Fruit fly (Drosophila melanogaster): ENCODE data around the gene Efa6.

Gene Efa6

DNA sequence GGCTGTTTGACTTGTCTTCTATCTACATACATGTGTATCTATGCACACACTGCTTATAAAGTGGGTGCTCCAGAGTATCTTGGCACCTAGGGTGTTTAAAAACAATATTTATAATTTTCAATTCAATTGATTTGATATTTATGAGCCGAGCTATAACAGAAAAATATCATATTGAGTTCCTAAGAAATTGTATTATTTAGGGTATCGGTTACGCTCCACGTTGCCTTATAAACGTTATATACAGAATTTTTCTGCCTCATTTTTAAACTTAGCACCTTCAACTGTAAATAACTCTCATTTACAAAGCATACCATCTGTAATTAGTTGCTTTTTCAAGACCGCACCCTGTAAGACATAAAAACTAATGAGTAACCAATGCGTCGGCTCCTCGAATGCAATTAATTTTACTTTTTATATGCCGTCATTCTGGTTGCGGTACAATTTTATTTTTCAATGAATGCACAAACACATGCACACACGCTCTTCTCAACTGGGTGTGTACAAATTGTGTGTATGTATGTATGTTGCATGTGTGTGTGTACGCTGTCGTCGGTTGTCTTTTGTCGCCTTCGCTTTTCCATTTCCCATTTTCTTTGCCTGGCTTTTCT is 3.2 kb downstream of the Efa6 start (continued):
- TF ChIP-seq hth (optimal IDR thresholded peaks at IDR 0.05) (no peak), emc (GFP tag; optimal IDR thresholded peaks at IDR 0.05) (no peak), CG4820 (GFP tag; optimal IDR thresholded peaks at IDR 0.05) (peak; percentile 63), stwl (tag; optimal IDR thresholded peaks at IDR 0.05) (no peak), Sox102F (GFP tag; optimal IDR thresholded peaks at IDR 0.05) (peak; percentile 79), CG4854 (GFP tag; optimal IDR thresholded peaks at IDR 0.05) (no peak), ftz-f1 (GFP tag; optimal IDR thresholded peaks at IDR 0.05) (no peak), CG17186 (GFP tag; optimal IDR thresholded peaks at IDR 0.05) (peak; percentile 52), Drgx (GFP tag; IDR thresholded peaks at IDR 0.05) (peak; percentile 62; the same call in 1 of the 2 replicates), grn (GFP tag; optimal IDR thresholded peaks at IDR 0.05) (peak; percentile 31), Chrac-16 (GFP tag; optimal IDR thresholded peaks at IDR 0.05) (peak; percentile 12), CG11093 (GFP tag; IDR thresholded peaks at IDR 0.05) (no peak), crol (GFP tag; IDR thresholded peaks at IDR 0.05) (no peak; the same call in 1 of the 2 replicates), CG42726 (GFP tag; IDR thresholded peaks at IDR 0.05; ENCODE audit: partially characterized antibody) (no peak), CG8290 (GFP tag; optimal IDR thresholded peaks at IDR 0.05) (peak; percentile 52), CG8290 (tag; optimal IDR thresholded peaks at IDR 0.05) (peak in 1 of 2 experiments; percentile 21), CG11247 (GFP tag; IDR thresholded peaks at IDR 0.05) (no peak), CG17385 (GFP tag; optimal IDR thresholded peaks at IDR 0.05) (peak; percentile 56), bigmax (GFP tag; optimal IDR thresholded peaks at IDR 0.05) (no peak), Lim3 (GFP tag; IDR thresholded peaks at IDR 0.05) (no peak), psq (GFP tag; optimal IDR thresholded peaks at IDR 0.05) (no peak), z (GFP tag; IDR thresholded peaks at IDR 0.05) (no peak), CoRest (tag; optimal IDR thresholded peaks at IDR 0.05) (peak; percentile 72), CG33213 (GFP tag; optimal IDR thresholded peaks at IDR 0.05) (peak; percentile 18), Tbp (GFP tag; optimal IDR thresholded peaks at IDR 0.05) (no peak), CG14710 (tag; optimal IDR thresholded peaks at IDR 0.05) (peak; percentile 79), CG9817 (tag; optimal IDR thresholded peaks at IDR 0.05) (peak; percentile 18), Fer2 (tag; optimal IDR thresholded peaks at IDR 0.05) (no peak), CG6854 (GFP tag; optimal IDR thresholded peaks at IDR 0.05) (no peak), Optix (GFP tag; IDR thresholded peaks at IDR 0.05) (no peak), lab (GFP tag; optimal IDR thresholded peaks at IDR 0.05) (peak; percentile 26), CG14441 (GFP tag; IDR thresholded peaks at IDR 0.05) (0 out of 2 replicates have a peak, but pooled peaks have one; percentile 28), cwo (GFP tag; optimal IDR thresholded peaks at IDR 0.05) (no peak), Deaf1 (tag; optimal IDR thresholded peaks at IDR 0.05) (no peak), fu2 (GFP tag; optimal IDR thresholded peaks at IDR 0.05) (no peak), Dip3 (GFP tag; optimal IDR thresholded peaks at IDR 0.05) (no peak), D19B (GFP tag; optimal IDR thresholded peaks at IDR 0.05) (peak; percentile 89), dmrt11E (tag; optimal IDR thresholded peaks at IDR 0.05) (peak; percentile 85), Dref (GFP tag; IDR thresholded peaks at IDR 0.05) (no peak), GATAe (GFP tag; conservative IDR thresholded peaks at IDR 0.05) (no peak), CG11723 (GFP tag; optimal IDR thresholded peaks at IDR 0.05) (peak; percentile 42), CG17612 (GFP tag; IDR thresholded peaks at IDR 0.05) (no peak), ttk (GFP tag; IDR thresholded peaks at IDR 0.05) (0 out of 2 replicates have a peak, but pooled peaks have one; percentile 34), CG1792 (GFP tag; optimal IDR thresholded peaks at IDR 0.05) (no peak), CG1233 (GFP tag; optimal IDR thresholded peaks at IDR 0.05) (peak; percentile 41), tgo (GFP tag; IDR thresholded peaks at IDR 0.05) (no peak), CG10209 (GFP tag; optimal IDR thresholded peaks at IDR 0.05) (peak; percentile 64), crc (GFP tag; optimal IDR thresholded peaks at IDR 0.05) (no peak), Hand (GFP tag; optimal IDR thresholded peaks at IDR 0.05) (no peak), CG9215 (GFP tag; IDR thresholded peaks at IDR 0.05) (no peak), peb (GFP tag; IDR thresholded peaks at IDR 0.05) (no peak)
